Worm (Caenorhabditis elegans) whole organism, mixed stage, embryonic: ENCODE data around the gene ZC518.8.

Experiments
- cnd-1 ChIP-seq: fragments of 200-800 bp; sonication (Bioruptor generic); optimal IDR thresholded peaks from 2 replicates; lab custom pipeline; 2018; ENCODE audit warnings: mild to moderate bottlenecking, missing genetic modification characterization, missing compliant biosample characterization
- elt-1 ChIP-seq: sonication (generic microtip); optimal IDR thresholded peaks from 2 replicates; lab custom pipeline; 2017; ENCODE audit warnings: missing genetic modification characterization, mild to moderate bottlenecking, missing compliant biosample characterization, antibody characterized with exemption, moderate library complexity, borderline replicate concordance; ENCODE audit not compliant: insufficient read depth
- pha-4 ChIP-seq: fragments of 150-350 bp; optimal IDR thresholded peaks from 2 replicates; lab custom pipeline; 2018; ENCODE audit warnings: missing biosample characterization, missing genetic modification reagents, missing genetic modification characterization
- snpc-4 ChIP-seq: fragments of 150-350 bp; optimal IDR thresholded peaks from 2 replicates; lab custom pipeline; 2014; ENCODE audit warnings: missing biosample characterization, missing genetic modification characterization
- tbx-8 ChIP-seq: fragments of 200-800 bp; sonication (Bioruptor generic); optimal IDR thresholded peaks from 2 replicates; lab custom pipeline; 2018; ENCODE audit warnings: mild to moderate bottlenecking, missing genetic modification characterization, moderate library complexity, missing compliant biosample characterization
- unc-62 ChIP-seq: fragments of 150-350 bp; optimal IDR thresholded peaks from 2 replicates; lab custom pipeline; 2014; ENCODE audit warnings: missing biosample characterization, missing genetic modification reagents, missing genetic modification characterization
- ztf-11 ChIP-seq: fragments of 150-350 bp; optimal IDR thresholded peaks from 2 replicates; lab custom pipeline; 2014; ENCODE audit warnings: missing biosample characterization, missing genetic modification characterization

DNA sequence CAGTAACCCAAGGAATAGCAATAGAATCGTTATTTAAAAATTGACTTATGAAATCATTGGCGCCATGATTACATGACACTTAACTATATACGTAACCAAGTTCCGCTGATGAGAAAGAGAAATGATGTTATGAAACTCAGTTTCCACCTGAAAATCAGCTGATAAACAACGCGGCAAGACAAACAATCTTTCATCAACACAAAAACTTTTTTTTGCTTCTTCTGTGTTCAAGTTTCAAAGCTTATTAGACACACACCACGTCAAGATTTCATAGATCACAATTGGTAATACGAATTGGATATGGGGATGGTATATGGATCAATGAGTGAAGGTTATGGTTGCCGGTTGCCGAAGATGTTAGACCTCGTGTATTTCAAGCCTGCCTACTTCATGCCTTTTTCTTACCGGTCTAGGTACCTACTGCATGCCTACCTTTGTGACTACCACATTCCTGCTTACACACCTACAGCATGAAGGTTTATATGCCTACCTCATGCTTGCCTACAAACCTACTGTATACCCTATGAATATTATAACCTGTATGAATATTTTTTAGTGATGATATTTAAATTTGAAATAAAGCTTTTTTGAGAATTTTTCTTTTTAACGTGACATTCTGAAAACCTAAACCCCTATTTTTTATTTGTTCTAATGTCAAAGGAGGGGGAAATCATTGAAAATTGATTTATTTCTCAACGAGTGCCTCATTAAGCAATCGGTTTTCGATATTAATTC, 24.6 kb downstream of the ZC518.8 start, which contains the start of the genes F19B6.10 and wht-5:
- no peak for TF ChIP-seq tbx-8 (GFP tag; lab: Kevin White, UChicago)
- no peak for TF ChIP-seq elt-1
- no peak for TF ChIP-seq unc-62 (GFP tag; lab: Kevin White, UChicago)
- no peak for TF ChIP-seq pha-4 (tag; lab: Kevin White, UChicago)
- no peak for TF ChIP-seq cnd-1
- TF ChIP-seq snpc-4 (tag; lab: Kevin White, UChicago) = no peak
- no peak for TF ChIP-seq ztf-11 (tag; lab: Kevin White, UChicago)
